Worm (Caenorhabditis elegans): ENCODE data around the gene F52H3.6.
"Not testable (repeated sequence)": the region's sequence is repeated elsewhere in the genome, so short reads cannot be mapped to it uniquely, and the experiment has no call there.

The F52H3.6 gene

ce11 chrII:10008552-10008951 is 19.7 kb downstream of the F52H3.6 start:
- TF ChIP-seq ztf-11 (tag; optimal IDR thresholded peaks at IDR 0.05) (no peak), mab-5 (tag; optimal IDR thresholded peaks at IDR 0.05) (no peak), flh-1 (GFP tag; optimal IDR thresholded peaks at IDR 0.05) (no peak)

ce11 chrII:10007917-10008316 is 20.3 kb downstream of the F52H3.6 start, which contains the start of gene ZK892.5:
TSS of gene ZK892.5 (plus strand) at chrII:10008217.
- TF ChIP-seq unc-62 (GFP tag; optimal IDR thresholded peaks at IDR 0.05) (no peak), bed-3 (GFP tag; optimal IDR thresholded peaks at IDR 0.05) (no peak), pha-4 (tag; optimal IDR thresholded peaks at IDR 0.05) (no peak), cnd-1 (tag; optimal IDR thresholded peaks at IDR 0.05) (no peak), M03D4.4 (tag; optimal IDR thresholded peaks at IDR 0.05) (no peak), ceh-39 (tag; optimal IDR thresholded peaks at IDR 0.05) (no peak), ztf-11 (tag; optimal IDR thresholded peaks at IDR 0.05) (no peak), elt-3 (tag; optimal IDR thresholded peaks at IDR 0.05) (no peak), ceh-83 (GFP tag; optimal IDR thresholded peaks at IDR 0.05) (no peak)

- TF ChIP-seq ceh-43 (GFP tag; optimal IDR thresholded peaks at IDR 0.05); mab-5 (tag; optimal IDR thresholded peaks at IDR 0.05); elt-1 (tag; optimal IDR thresholded peaks at IDR 0.05; ENCODE audit: borderline replicate concordance, insufficient read depth): not testable (repeated sequence)
Measured at ce11 chrII:10006266-10006665, 22.0 kb downstream of the F52H3.6 start, which contains the start of gene ZK892.4. TSS of gene ZK892.4 (plus strand) at chrII:10006566.

ce11 chrII:10001546-10001945 is 26.7 kb downstream of the F52H3.6 start, which contains the start of gene ZK892.3:
TSS of gene ZK892.3 (plus strand) at chrII:10001846.
- TF ChIP-seq hlh-1 (tag; optimal IDR thresholded peaks at IDR 0.05), result no peak
- no peak for TF ChIP-seq nhr-12 (tag; optimal IDR thresholded peaks at IDR 0.05)
- TF ChIP-seq nhr-237 (tag; optimal IDR thresholded peaks at IDR 0.05), result no peak

ce11 chrII:10001065-10001464 is 27.2 kb downstream of the F52H3.6 start, which contains the start of gene nlt-1:
TSS of gene nlt-1 (minus strand) at chrII:10001142.
- no peak for TF ChIP-seq unc-120 (tag; optimal IDR thresholded peaks at IDR 0.05; ENCODE audit: poor library complexity, severe bottlenecking)
- no peak for TF ChIP-seq hlh-1 (tag; optimal IDR thresholded peaks at IDR 0.05)
- TF ChIP-seq ceh-43 (GFP tag; optimal IDR thresholded peaks at IDR 0.05), result no peak
- no peak for TF ChIP-seq ceh-39 (tag; optimal IDR thresholded peaks at IDR 0.05)
- TF ChIP-seq lin-13 (tag; optimal IDR thresholded peaks at IDR 0.05), result no peak
- no peak for TF ChIP-seq nhr-2 (tag; optimal IDR thresholded peaks at IDR 0.05)
- TF ChIP-seq ceh-83 (GFP tag; optimal IDR thresholded peaks at IDR 0.05), result no peak
- TF ChIP-seq cnd-1 (tag; optimal IDR thresholded peaks at IDR 0.05), result no peak
- no peak for TF ChIP-seq flh-1 (GFP tag; optimal IDR thresholded peaks at IDR 0.05)
- no peak for TF ChIP-seq blmp-1 (tag; optimal IDR thresholded peaks at IDR 0.05)

- TF ChIP-seq mls-2 (tag; optimal IDR thresholded peaks at IDR 0.05) (no peak), elt-1 (tag; optimal IDR thresholded peaks at IDR 0.05; ENCODE audit: borderline replicate concordance, insufficient read depth) (no peak), cnd-1 (tag; optimal IDR thresholded peaks at IDR 0.05) (no peak), lin-13 (tag; optimal IDR thresholded peaks at IDR 0.05) (no peak), nhr-12 (tag; optimal IDR thresholded peaks at IDR 0.05) (no peak), M03D4.4 (tag; optimal IDR thresholded peaks at IDR 0.05) (no peak), nhr-76 (tag; optimal IDR thresholded peaks at IDR 0.05) (no peak), ham-2 (GFP tag; optimal IDR thresholded peaks at IDR 0.05) (no peak), ces-1 (GFP tag; optimal IDR thresholded peaks at IDR 0.05) (no peak), tbx-8 (GFP tag; optimal IDR thresholded peaks at IDR 0.05) (no peak), nhr-28 (tag; optimal IDR thresholded peaks at IDR 0.05) (no peak), ceh-39 (tag; optimal IDR thresholded peaks at IDR 0.05) (no peak), unc-39 (tag; optimal IDR thresholded peaks at IDR 0.05) (no peak), hlh-1 (tag; optimal IDR thresholded peaks at IDR 0.05) (no peak), flh-1 (GFP tag; optimal IDR thresholded peaks at IDR 0.05) (no peak), snpc-4 (tag; optimal IDR thresholded peaks at IDR 0.05) (no peak)
Measured at ce11 chrII:9994679-9995078, 33.5 kb downstream of the F52H3.6 start.

- TF ChIP-seq nhr-237 (tag; optimal IDR thresholded peaks at IDR 0.05), result no peak
- TF ChIP-seq ces-1 (GFP tag; optimal IDR thresholded peaks at IDR 0.05), result peak; percentile 59
Measured at ce11 chrII:9992474-9992873, 35.7 kb downstream of the F52H3.6 start.

Data from whole organism, mixed stage, embryonic.